Worm (Caenorhabditis elegans): ENCODE measurements around the gene E02C12.8.

E02C12.8 gene

ce11 chrV:9391959-9392358 lies 18.5 kb upstream of the E02C12.8 start:
- no peak for TF ChIP-seq lag-1 (GFP tag; IDR thresholded peaks at IDR 0.05)
- no peak for TF ChIP-seq efl-1 (GFP tag; optimal IDR thresholded peaks at IDR 0.05)
- TF ChIP-seq aptf-3 (GFP tag; IDR thresholded peaks at IDR 0.05), result no peak
- TF ChIP-seq B0019.2 (GFP tag; conservative IDR thresholded peaks at IDR 0.05), result no peak
- TF ChIP-seq snpc-4 (GFP tag; optimal IDR thresholded peaks at IDR 0.05), result peak; percentile 63
- peak; percentile 71 to 94 (median 87) for TF ChIP-seq snpc-4 (tag; optimal IDR thresholded peaks at IDR 0.05)
- TF ChIP-seq sdz-38 (tag; optimal IDR thresholded peaks at IDR 0.05), result no peak
- no peak for TF ChIP-seq F10E7.11 (tag; optimal IDR thresholded peaks at IDR 0.05)
- no peak for TF ChIP-seq attf-3 (GFP tag; conservative IDR thresholded peaks at IDR 0.05)
- peak; percentile 86 for TF ChIP-seq snpc-1.1 (tag; optimal IDR thresholded peaks at IDR 0.05; ENCODE audit: insufficient read depth)
- no peak for TF ChIP-seq madf-10 (tag; optimal IDR thresholded peaks at IDR 0.05)
- no peak for TF ChIP-seq rec-8 (tag; optimal IDR thresholded peaks at IDR 0.05)
- no peak for TF ChIP-seq dpff-1 (tag; optimal IDR thresholded peaks at IDR 0.05)
- no peak for TF ChIP-seq hmg-20 (GFP tag; IDR thresholded peaks at IDR 0.05)
- TF ChIP-seq hrde-1 (tag; optimal IDR thresholded peaks at IDR 0.05; ENCODE audit: borderline replicate concordance), result no peak
- no peak for TF ChIP-seq ama-1 (optimal IDR thresholded peaks at IDR 0.05)
- no peak for TF ChIP-seq ama-1 (GFP tag; optimal IDR thresholded peaks at IDR 0.05)
- TF ChIP-seq mxl-1 (tag; optimal IDR thresholded peaks at IDR 0.05), result no peak
- peak; percentile 83 for TF ChIP-seq hmg-1.2 (GFP tag; IDR thresholded peaks at IDR 0.05)

DNA sequence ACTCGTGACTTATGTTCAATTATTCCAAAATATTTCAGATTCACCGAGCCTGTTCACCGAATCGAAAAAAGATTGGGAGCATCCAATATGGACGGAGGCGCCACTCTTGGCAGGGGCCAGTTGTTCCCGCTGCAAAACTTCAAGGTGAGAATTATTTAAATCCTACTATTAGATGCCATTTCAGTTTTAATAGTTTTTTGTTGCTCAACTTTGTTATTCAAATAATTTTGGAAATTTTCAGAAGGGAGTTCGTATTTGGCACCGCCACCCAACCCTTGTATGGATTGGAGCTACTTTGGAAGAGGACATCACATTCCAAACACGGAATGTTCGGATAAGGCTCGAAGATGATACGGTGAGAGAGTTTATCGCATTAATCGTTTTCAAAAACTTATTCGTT lies 12.7 kb upstream of the E02C12.8 start, which contains the start of gene hum-2:
TSS of gene hum-2 (plus strand) at position 33 of the 400 bp plus-strand sequence.
- no peak for TF ChIP-seq tlf-1 (GFP tag; optimal IDR thresholded peaks at IDR 0.05)
- TF ChIP-seq bed-1 (GFP tag; IDR thresholded peaks at IDR 0.05), result no peak
- TF ChIP-seq ceh-58 (GFP tag; IDR thresholded peaks at IDR 0.05), result no peak
- TF ChIP-seq nhr-179 (tag; optimal IDR thresholded peaks at IDR 0.05), result no peak
- no peak for TF ChIP-seq hmg-1.2 (GFP tag; IDR thresholded peaks at IDR 0.05)
- no peak for TF ChIP-seq ztf-26 (tag; optimal IDR thresholded peaks at IDR 0.05)
- TF ChIP-seq unc-62 (GFP tag; optimal IDR thresholded peaks at IDR 0.05), result no peak
- no peak for TF ChIP-seq ztf-3 (GFP tag; optimal IDR thresholded peaks at IDR 0.05)
- TF ChIP-seq nfyb-1 (GFP tag; IDR thresholded peaks at IDR 0.05), result no peak
- TF ChIP-seq madf-8 (GFP tag; conservative IDR thresholded peaks at IDR 0.05), result no peak
- TF ChIP-seq let-526 (GFP tag; IDR thresholded peaks at IDR 0.05), result no peak
- TF ChIP-seq Y95B8A.8 (GFP tag; IDR thresholded peaks at IDR 0.05), result no peak
- no peak for TF ChIP-seq ztf-22 (GFP tag; optimal IDR thresholded peaks at IDR 0.05)
- TF ChIP-seq dpl-1 (GFP tag; optimal IDR thresholded peaks at IDR 0.05), result no peak
- TF ChIP-seq B0035.1 (tag; optimal IDR thresholded peaks at IDR 0.05), result no peak
- no peak for TF ChIP-seq dpff-1 (tag; optimal IDR thresholded peaks at IDR 0.05)

- TF ChIP-seq attf-5 (GFP tag; optimal IDR thresholded peaks at IDR 0.05) (no peak), cebp-1 (GFP tag; IDR thresholded peaks at IDR 0.05) (no peak), cebp-1 (tag; optimal IDR thresholded peaks at IDR 0.05) (no peak), snpc-1.3 (tag; optimal IDR thresholded peaks at IDR 0.05; ENCODE audit: insufficient read depth) (no peak), egl-44 (GFP tag; IDR thresholded peaks at IDR 0.05) (no peak), nhr-90 (tag; optimal IDR thresholded peaks at IDR 0.05) (no peak)
These were observed 11.5 kb upstream of the E02C12.8 start for ce11 chrV:9384949-9385348.

All from whole organism, young adult.